Comparison of ENCODE assay signal across 3 fruit fly cellular contexts in the genomic region with DNA sequence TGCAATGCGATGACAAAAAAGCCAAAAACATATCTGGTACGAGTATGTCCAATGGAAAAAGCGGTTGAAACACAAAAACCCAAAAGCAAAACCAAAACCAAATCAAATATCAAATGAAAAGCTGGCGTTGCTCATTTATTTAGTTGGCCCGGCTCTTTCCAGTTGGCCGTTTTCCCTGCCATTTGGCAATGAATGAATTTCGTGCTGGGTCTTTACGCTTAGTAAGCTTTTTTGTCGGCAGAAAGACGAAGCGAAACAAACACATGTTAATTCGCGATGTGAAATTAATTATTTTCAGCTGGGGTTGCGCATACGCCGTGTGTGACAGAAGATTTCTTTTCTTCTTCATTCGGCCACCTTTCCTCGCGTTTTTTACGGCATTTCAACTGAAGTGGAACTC.
TF ChIP-seq lines count a peak whose summit lies in the region.

No protein-coding gene starts in this region.

- TF ChIP-seq CTCF in whole organism, embryonic (GFP tag; optimal IDR thresholded peaks at IDR 0.05; lab: Kevin White, UChicago): no peak

TF ChIP-seq in whole organism, adult, 20 proteins besides CTCF, POLR2A, EP300 and RAD21:
- no peak for TF ChIP-seq kay (GFP tag; lab: Kevin White, UChicago; ENCODE audit: borderline replicate concordance)
- no peak for TF ChIP-seq cnc (optimal IDR thresholded peaks at IDR 0.05; lab: Kevin White, UChicago)
- no peak for TF ChIP-seq CG7045 (GFP tag; optimal IDR thresholded peaks at IDR 0.05; lab: Kevin White, UChicago)
- TF ChIP-seq tj (GFP tag; optimal IDR thresholded peaks at IDR 0.05; lab: Kevin White, UChicago): peak; percentile 99

TF ChIP-seq in whole organism, embryonic, 481 proteins besides CTCF, POLR2A, EP300 and RAD21:
- TF ChIP-seq B-H1 (GFP tag; IDR thresholded peaks at IDR 0.05; lab: Robert Waterston, UW) (no peak), Ada2b (GFP tag; IDR thresholded peaks at IDR 0.05; lab: Robert Waterston, UW) (no peak), CG17802 (tag; optimal IDR thresholded peaks at IDR 0.05; lab: Kevin White, UChicago) (no peak), CG17385 (GFP tag; optimal IDR thresholded peaks at IDR 0.05; lab: Kevin White, UChicago) (no peak), H15 (GFP tag; IDR thresholded peaks at IDR 0.05; lab: Robert Waterston, UW) (no peak), stwl (tag; optimal IDR thresholded peaks at IDR 0.05; lab: Kevin White, UChicago) (no peak), ATbp (GFP tag; optimal IDR thresholded peaks at IDR 0.05; lab: Kevin White, UChicago) (no peak), CG2199 (GFP tag; IDR thresholded peaks at IDR 0.05; lab: Robert Waterston, UW) (0 out of 3 replicates have a peak, but pooled peaks have one; percentile 12)

TF ChIP-seq in whole organism, prepupa, 60 proteins besides CTCF, POLR2A, EP300 and RAD21:
- TF ChIP-seq fkh (GFP tag; optimal IDR thresholded peaks at IDR 0.05; lab: Kevin White, UChicago) (no peak), Eip78C (GFP tag; lab: Kevin White, UChicago) (peak; percentile 40), Smox (GFP tag; optimal IDR thresholded peaks at IDR 0.05; lab: Kevin White, UChicago) (no peak), esn (GFP tag; optimal IDR thresholded peaks at IDR 0.05; lab: Kevin White, UChicago) (no peak), CG8632 (GFP tag; optimal IDR thresholded peaks at IDR 0.05; lab: Kevin White, UChicago) (no peak), CG3919 (GFP tag; optimal IDR thresholded peaks at IDR 0.05; lab: Kevin White, UChicago) (no peak)
